Fruit fly (Drosophila melanogaster): ENCODE data around the gene Ccm3.

Gene Ccm3

dm6 chr3R:15418824-15419530 is 47.2 kb downstream of the Ccm3 start (continued):
- TF ChIP-seq dl (GFP tag; optimal IDR thresholded peaks at IDR 0.05; ENCODE audit: insufficient read depth in 1 of 2, partially characterized antibody in 2 of 2) (no peak), CG9705 (GFP tag; optimal IDR thresholded peaks at IDR 0.05) (no peak), foxo (GFP tag; optimal IDR thresholded peaks at IDR 0.05) (peak in 1 of 2 experiments; percentile 57), sv (GFP tag; optimal IDR thresholded peaks at IDR 0.05) (peak; percentile 49), Dif (GFP tag; optimal IDR thresholded peaks at IDR 0.05; ENCODE audit: partially characterized antibody) (peak; percentile 3)

- TF ChIP-seq CrebA (GFP tag; optimal IDR thresholded peaks at IDR 0.05; ENCODE audit: borderline replicate concordance) (no peak), Rel (GFP tag; optimal IDR thresholded peaks at IDR 0.05) (no peak), Rel (tag; optimal IDR thresholded peaks at IDR 0.05) (no peak), dmrt93B (GFP tag; optimal IDR thresholded peaks at IDR 0.05) (no peak), psq (GFP tag; optimal IDR thresholded peaks at IDR 0.05) (peak; percentile 14), ey (GFP tag; optimal IDR thresholded peaks at IDR 0.05) (no peak), Vsx2 (GFP tag; optimal IDR thresholded peaks at IDR 0.05; ENCODE audit: partially characterized antibody) (no peak), Myc (optimal IDR thresholded peaks at IDR 0.05) (no peak), Dif (GFP tag; optimal IDR thresholded peaks at IDR 0.05; ENCODE audit: partially characterized antibody) (peak; percentile 70), rgr (GFP tag; optimal IDR thresholded peaks at IDR 0.05) (no peak), fru (GFP tag; optimal IDR thresholded peaks at IDR 0.05) (no peak), sage (GFP tag; optimal IDR thresholded peaks at IDR 0.05) (no peak), dl (GFP tag; optimal IDR thresholded peaks at IDR 0.05; ENCODE audit: insufficient read depth in 1 of 2, partially characterized antibody in 2 of 2) (peak in 1 of 2 experiments; percentile 61), Jra (GFP tag; optimal IDR thresholded peaks at IDR 0.05) (no peak), N (GFP tag; optimal IDR thresholded peaks at IDR 0.05) (no peak), lola (GFP tag; optimal IDR thresholded peaks at IDR 0.05) (no peak), CG32264 (GFP tag; optimal IDR thresholded peaks at IDR 0.05) (no peak), pan (optimal IDR thresholded peaks at IDR 0.05) (peak; percentile 77), OdsH (GFP tag; optimal IDR thresholded peaks at IDR 0.05) (no peak), Dfd (GFP tag; optimal IDR thresholded peaks at IDR 0.05) (peak; percentile 4), Hr78 (GFP tag; optimal IDR thresholded peaks at IDR 0.05) (no peak)
These were observed 48.7 kb downstream of the Ccm3 start for dm6 chr3R:15420375-15420931.
